Worm (Caenorhabditis elegans): ENCODE results near the gene str-60.

- no peak for TF ChIP-seq flt-1 (GFP tag; IDR thresholded peaks at IDR 0.05)
- TF ChIP-seq tab-1 (GFP tag; IDR thresholded peaks at IDR 0.05) = no peak
- no peak for TF ChIP-seq T22C8.4 (GFP tag; IDR thresholded peaks at IDR 0.05)
- no peak for TF ChIP-seq klf-2 (GFP tag; conservative IDR thresholded peaks at IDR 0.05)
- TF ChIP-seq ztf-23 (GFP tag; IDR thresholded peaks at IDR 0.05) = no peak
- no peak for TF ChIP-seq med-1 (GFP tag; optimal IDR thresholded peaks at IDR 0.05; ENCODE audit: insufficient read depth)
- TF ChIP-seq ref-1 (GFP tag; conservative IDR thresholded peaks at IDR 0.05) = no peak
- TF ChIP-seq cog-1 (tag; optimal IDR thresholded peaks at IDR 0.05) = no peak
Observed at ce11 chrV:15943125-15943524, 45.3 kb downstream of the str-60 start, which contains the start of gene srw-53.
